Worm (Caenorhabditis elegans) whole organism, L4/young adult: ENCODE measurements around the gene dpy-23.

Experiments
- W03F9.2 ChIP-seq: fragments of 150-350 bp; optimal IDR thresholded peaks from 2 replicates; lab custom pipeline; 2014; ENCODE audit warnings: missing biosample characterization, missing genetic modification characterization
- him-1 ChIP-seq: sonication (generic microtip); optimal IDR thresholded peaks from 2 replicates; lab custom pipeline; 2016; ENCODE audit warnings: missing genotype, missing genetic modification reagents, missing genetic modification characterization, missing compliant biosample characterization

ce11 chrX:4435396-4435795 lies 46.2 kb downstream of the dpy-23 start:
- TF ChIP-seq him-1 (tag; lab: Kevin White, UChicago) (no peak), W03F9.2 (tag; lab: Kevin White, UChicago) (no peak)
